Worm (Caenorhabditis elegans) whole organism, L3 larva: Measurements from ENCODE around the gene F18C5.10.

ENCODE experiments used
- R02D3.7 ChIP-seq: fragments of 150-350 bp; optimal IDR thresholded peaks from 2 replicates; lab custom pipeline; 2014; ENCODE audit warnings: missing biosample characterization, missing genetic modification characterization
- aly-2 ChIP-seq: fragments of 150-350 bp; optimal IDR thresholded peaks from 2 replicates; lab custom pipeline; 2014; ENCODE audit warnings: missing biosample characterization, missing genetic modification characterization
- ama-1 ChIP-seq: fragments of 150-350 bp; optimal IDR thresholded peaks from 2 replicates; lab custom pipeline; 2018
- ceh-16 ChIP-seq: sonication (generic microtip); optimal IDR thresholded peaks from 2 replicates; lab custom pipeline; 2017; ENCODE audit warnings: missing biosample characterization, missing genetic modification characterization
- ceh-28 ChIP-seq: fragments of 150-350 bp; optimal IDR thresholded peaks from 2 replicates; lab custom pipeline; 2014; ENCODE audit warnings: missing biosample characterization, missing genetic modification reagents, missing genetic modification characterization
- ceh-82 ChIP-seq: fragments of 150-350 bp; optimal IDR thresholded peaks from 2 replicates; lab custom pipeline; 2014; ENCODE audit warnings: missing biosample characterization, missing genetic modification characterization
- daf-12 ChIP-seq: fragments of 150-350 bp; optimal IDR thresholded peaks from 2 replicates; lab custom pipeline; 2014; ENCODE audit warnings: missing biosample characterization, missing genetic modification reagents, missing genetic modification characterization
- egl-27 ChIP-seq: sonication (generic microtip); optimal IDR thresholded peaks from 4 replicates; lab custom pipeline; 2017; ENCODE audit warnings: missing biosample characterization, missing genetic modification reagents, missing genetic modification characterization
- egl-5 ChIP-seq: fragments of 150-350 bp; optimal IDR thresholded peaks from 2 replicates; lab custom pipeline; 2017; ENCODE audit warnings: missing biosample characterization, missing genetic modification reagents, missing genetic modification characterization, inconsistent platforms
- elt-2 ChIP-seq: sonication (generic microtip); optimal IDR thresholded peaks from 2 replicates; lab custom pipeline; 2016; ENCODE audit warnings: missing genetic modification reagents, mild to moderate bottlenecking, missing genetic modification characterization, missing compliant biosample characterization
- eor-1 ChIP-seq, 2 experiments: fragments of 150-350 bp; optimal IDR thresholded peaks; 2 replicates each; lab custom pipeline; 2014 to 2018; ENCODE audit warnings: missing biosample characterization in 2 of 2, missing genetic modification characterization in 2 of 2
- fkh-2 ChIP-seq: fragments of 150-350 bp; optimal IDR thresholded peaks from 2 replicates; lab custom pipeline; 2014; ENCODE audit warnings: missing biosample characterization, missing genetic modification reagents, missing genetic modification characterization
- fos-1 ChIP-seq: fragments of 150-350 bp; optimal IDR thresholded peaks from 2 replicates; lab custom pipeline; 2014; ENCODE audit warnings: missing biosample characterization, missing genetic modification characterization
- hmg-11 ChIP-seq: sonication (generic microtip); optimal IDR thresholded peaks from 2 replicates; lab custom pipeline; 2016; ENCODE audit warnings: missing genetic modification characterization, missing compliant biosample characterization
- lin-15B ChIP-seq: fragments of 150-350 bp; optimal IDR thresholded peaks from 2 replicates; lab custom pipeline; 2014; ENCODE audit warnings: missing biosample characterization, missing genetic modification characterization
- lin-39 ChIP-seq: fragments of 150-350 bp; optimal IDR thresholded peaks from 2 replicates; lab custom pipeline; 2018; ENCODE audit warnings: missing biosample characterization, missing genetic modification reagents, missing genetic modification characterization
- lsy-12 ChIP-seq: sonication (generic microtip); optimal IDR thresholded peaks from 2 replicates; lab custom pipeline; 2016; ENCODE audit warnings: mild to moderate bottlenecking, missing genetic modification characterization, missing compliant biosample characterization
- mdl-1 ChIP-seq: fragments of 150-350 bp; optimal IDR thresholded peaks from 2 replicates; lab custom pipeline; 2014; ENCODE audit warnings: missing biosample characterization, missing genetic modification characterization
- nfya-1 ChIP-seq: sonication (generic microtip); optimal IDR thresholded peaks from 2 replicates; lab custom pipeline; 2017; ENCODE audit warnings: missing genetic modification characterization, mild to moderate bottlenecking, missing compliant biosample characterization, antibody characterized with exemption, moderate library complexity; ENCODE audit not compliant: insufficient read depth
- nhr-25 ChIP-seq: sonication (generic microtip); optimal IDR thresholded peaks from 2 replicates; lab custom pipeline; 2017; ENCODE audit warnings: missing biosample characterization, missing genetic modification characterization
- nhr-43 ChIP-seq: sonication (generic microtip); optimal IDR thresholded peaks from 2 replicates; lab custom pipeline; 2016; ENCODE audit warnings: mild to moderate bottlenecking, missing genetic modification characterization, missing compliant biosample characterization; ENCODE audit not compliant: poor library complexity, severe bottlenecking
- nhr-67 ChIP-seq: fragments of 150-350 bp; optimal IDR thresholded peaks from 2 replicates; lab custom pipeline; 2014; ENCODE audit warnings: missing biosample characterization, missing genetic modification characterization
- nhr-77 ChIP-seq: fragments of 150-350 bp; optimal IDR thresholded peaks from 2 replicates; lab custom pipeline; 2014; ENCODE audit warnings: missing biosample characterization, missing genetic modification characterization
- pha-4 ChIP-seq: fragments of 150-350 bp; optimal IDR thresholded peaks from 2 replicates; lab custom pipeline; 2014; ENCODE audit warnings: missing biosample characterization, missing genetic modification reagents, missing genetic modification characterization
- pqm-1 ChIP-seq: fragments of 150-350 bp; optimal IDR thresholded peaks from 2 replicates; lab custom pipeline; 2017; ENCODE audit warnings: missing biosample characterization, missing genetic modification characterization, inconsistent platforms
- sea-2 ChIP-seq: fragments of 150-350 bp; sonication (generic microtip); optimal IDR thresholded peaks from 4 replicates; lab custom pipeline; 2014; ENCODE audit warnings: missing biosample characterization, missing genetic modification reagents, missing genetic modification characterization
- snpc-4 ChIP-seq: fragments of 150-350 bp; optimal IDR thresholded peaks from 2 replicates; lab custom pipeline; 2014; ENCODE audit warnings: missing biosample characterization, missing genetic modification characterization
- tbx-2 ChIP-seq: sonication (generic microtip); optimal IDR thresholded peaks from 2 replicates; lab custom pipeline; 2016; ENCODE audit warnings: mild to moderate bottlenecking, missing genetic modification characterization, missing compliant biosample characterization
- unc-62 ChIP-seq: fragments of 150-350 bp; sonication (generic microtip); optimal IDR thresholded peaks from 4 replicates; lab custom pipeline; 2014; ENCODE audit warnings: missing biosample characterization, missing genetic modification reagents, missing genetic modification characterization
- zag-1 ChIP-seq: fragments of 150-350 bp; optimal IDR thresholded peaks from 2 replicates; lab custom pipeline; 2014; ENCODE audit warnings: missing biosample characterization, missing genetic modification characterization
- ztf-11 ChIP-seq: fragments of 150-350 bp; optimal IDR thresholded peaks from 2 replicates; lab custom pipeline; 2014; ENCODE audit warnings: missing biosample characterization, missing genetic modification characterization
- ztf-4 ChIP-seq: fragments of 150-350 bp; optimal IDR thresholded peaks from 2 replicates; lab custom pipeline; 2014; ENCODE audit warnings: missing biosample characterization, missing genetic modification characterization

F18C5.10 gene

ce11 chrII:6568707-6569106, 7.5 kb upstream of the F18C5.10 start, which contains the start of gene sra-27:
Gene sra-27 (plus strand): TSS chrII:6569007.
- TF ChIP-seq ztf-11: no peak
- TF ChIP-seq unc-62 (GFP tag; lab: Kevin White, UChicago): no peak
- TF ChIP-seq eor-1 (tag; optimal IDR thresholded peaks at IDR 0.05; lab: Kevin White, UChicago): no peak
- no peak for TF ChIP-seq nhr-67 (tag; lab: Kevin White, UChicago)

DNA sequence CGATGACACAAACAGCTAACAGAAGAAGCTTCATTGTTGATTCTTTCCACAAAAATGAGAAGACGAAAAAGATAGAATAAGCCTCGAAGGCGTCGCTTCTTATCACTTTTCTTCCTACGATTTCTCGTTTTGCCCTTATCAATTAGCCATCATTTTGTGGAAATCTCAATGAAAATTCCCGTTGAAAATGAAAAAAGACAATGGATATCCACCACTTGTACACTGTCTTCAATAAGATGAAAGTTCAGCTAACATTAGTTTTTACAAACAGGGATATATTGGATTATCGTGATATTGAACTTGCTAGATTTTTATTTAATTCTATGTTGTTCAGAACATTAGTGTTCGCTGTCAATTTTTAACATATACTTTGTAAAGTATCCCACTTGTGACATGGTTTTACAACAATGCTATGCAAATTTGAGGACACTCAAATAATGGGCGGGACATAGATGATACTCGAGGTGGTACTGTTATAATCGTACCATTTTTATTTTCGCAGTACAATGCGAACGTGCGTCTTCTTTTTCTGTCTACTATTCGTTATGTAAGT, 5.5 kb upstream of the F18C5.10 start, which contains the start of the genes F18C5.5 and F18C5.9:
Gene F18C5.5, minus strand, starts transcription at position 101 of the 553 bp plus-strand sequence.
Gene F18C5.9, plus strand, starts transcription at position 503 of the 553 bp plus-strand sequence.
- TF ChIP-seq pqm-1: no peak
- no peak for TF ChIP-seq ceh-16 (tag; lab: Kevin White, UChicago)
- TF ChIP-seq ztf-4 (tag; lab: Kevin White, UChicago): no peak
- TF ChIP-seq fkh-2 (tag; lab: Kevin White, UChicago): no peak
- no peak for TF ChIP-seq R02D3.7 (tag; lab: Kevin White, UChicago)
- TF ChIP-seq egl-5 (tag; lab: Kevin White, UChicago): no peak
- TF ChIP-seq nhr-43 (tag; lab: Kevin White, UChicago): no peak
- TF ChIP-seq zag-1 (tag; lab: Kevin White, UChicago): no peak
- no peak for TF ChIP-seq nhr-67 (tag; lab: Kevin White, UChicago)
- no peak for TF ChIP-seq sea-2 (GFP tag; lab: Kevin White, UChicago)
- no peak for TF ChIP-seq elt-2 (tag; lab: Kevin White, UChicago)
- no peak for TF ChIP-seq aly-2 (tag; lab: Kevin White, UChicago)
- no peak for TF ChIP-seq nhr-77 (tag; lab: Kevin White, UChicago)
- TF ChIP-seq tbx-2: no peak
- no peak for TF ChIP-seq daf-12 (tag; lab: Kevin White, UChicago)
- TF ChIP-seq ceh-82 (tag; lab: Kevin White, UChicago): no peak
- TF ChIP-seq nhr-25 (tag; lab: Kevin White, UChicago): no peak

ce11 chrII:6565077-6565476, 3.8 kb upstream of the F18C5.10 start, which contains the start of gene mpz-3:
Gene mpz-3 (minus strand): TSS chrII:6565396.
- peak; percentile 8 for TF ChIP-seq tbx-2
- no peak for TF ChIP-seq daf-12 (tag; lab: Kevin White, UChicago)
- TF ChIP-seq mdl-1 (tag; lab: Kevin White, UChicago): no peak
- peak; percentile 42 for TF ChIP-seq lsy-12 (tag; lab: Kevin White, UChicago)
- TF ChIP-seq nhr-43 (tag; lab: Kevin White, UChicago): peak; percentile 56
- peak; percentile 17 for TF ChIP-seq elt-2 (tag; lab: Kevin White, UChicago)
- no peak for TF ChIP-seq pqm-1
- peak; percentile 23 for TF ChIP-seq ama-1
- TF ChIP-seq pha-4 (tag; lab: Kevin White, UChicago): peak; percentile 56
- peak; percentile 9 for TF ChIP-seq nfya-1 (tag; lab: Kevin White, UChicago)
- TF ChIP-seq lin-39 (tag; lab: Kevin White, UChicago): peak; percentile 73

DNA sequence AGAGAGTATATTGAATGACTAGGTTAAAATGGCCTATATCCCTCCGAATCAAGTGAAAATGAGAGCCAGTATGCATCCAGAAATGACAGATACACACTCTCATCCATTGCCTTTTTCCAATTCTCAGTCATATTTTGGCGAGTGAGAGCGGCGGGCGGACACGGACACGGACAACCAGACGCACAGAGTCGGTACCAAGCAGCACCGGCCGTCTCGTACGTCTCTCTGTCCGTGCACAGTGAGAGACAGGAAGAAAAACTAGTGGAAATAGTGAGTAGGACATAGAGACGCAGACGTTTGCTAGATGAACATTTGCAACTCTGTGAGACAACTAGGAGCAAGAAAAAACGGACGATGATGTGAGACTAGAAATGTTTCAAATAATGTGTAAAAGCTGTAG, 2.0 kb upstream of the F18C5.10 start:
- TF ChIP-seq elt-2 (tag; lab: Kevin White, UChicago) (peak; percentile 3), snpc-4 (peak; percentile 67), nfya-1 (tag; lab: Kevin White, UChicago) (peak; percentile 55), mdl-1 (tag; lab: Kevin White, UChicago) (no peak), ztf-4 (tag; lab: Kevin White, UChicago) (no peak), daf-12 (tag; lab: Kevin White, UChicago) (no peak), hmg-11 (tag; lab: Kevin White, UChicago) (peak; percentile 55), lin-15B (tag; lab: Kevin White, UChicago) (peak; percentile 16), egl-27 (tag; lab: Kevin White, UChicago) (no peak), fos-1 (tag; lab: Kevin White, UChicago) (no peak), ceh-28 (peak; percentile 21), tbx-2 (no peak), lin-39 (tag; lab: Kevin White, UChicago) (peak; percentile 70)
